Fruit fly (Drosophila melanogaster) whole organism, prepupa: ENCODE measurements around the gene east.

Source experiments
- Smox ChIP-seq: fragments of 200-800 bp; sonication (Bioruptor generic); optimal IDR thresholded peaks from 3 replicates; lab custom pipeline; 2016; ENCODE audit warnings: missing biosample characterization, missing genetic modification characterization
- svp ChIP-seq: fragments of 200-800 bp; sonication (Bioruptor generic); peaks from one replicate; lab custom pipeline; 2016; ENCODE audit warnings: missing biosample characterization, missing genetic modification characterization

DNA sequence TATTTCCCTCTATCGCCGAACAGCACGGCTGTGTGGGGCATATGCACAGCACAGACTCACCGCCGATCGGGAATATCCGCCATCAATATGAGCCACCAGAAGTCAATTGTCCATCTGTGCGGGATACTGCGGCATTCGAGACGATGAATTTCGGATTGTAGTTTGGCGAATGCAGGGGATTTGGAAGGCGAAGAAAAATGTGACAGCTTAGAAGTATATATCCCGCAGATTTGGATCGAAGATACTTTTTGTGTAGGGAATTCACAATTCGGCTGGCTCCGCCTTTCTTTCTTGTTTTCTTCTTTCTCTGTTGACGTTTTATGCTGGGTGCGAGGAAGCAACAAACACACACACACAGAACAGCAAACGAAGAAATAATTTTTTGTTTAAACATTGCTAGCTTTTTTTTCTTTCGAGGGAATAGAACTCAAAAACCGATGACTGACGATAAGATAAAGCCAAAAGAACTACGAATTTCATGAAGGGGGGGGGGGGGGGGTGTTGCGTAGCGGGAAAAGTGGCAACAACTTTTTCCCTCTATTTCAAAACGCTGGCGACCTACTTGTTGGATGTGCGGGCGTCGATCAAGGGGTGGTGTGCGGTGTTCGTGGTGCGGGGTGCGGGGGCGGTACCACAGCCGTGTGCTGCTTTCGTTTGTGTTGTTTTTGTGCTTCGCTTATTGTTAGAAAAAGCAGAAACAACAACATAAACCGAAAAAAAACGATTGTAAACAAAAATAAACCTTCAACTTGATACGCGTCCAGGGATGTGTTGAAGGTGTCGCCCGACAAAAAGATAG lies 26.3 kb upstream of the east start:
- peak; percentile 62 for TF ChIP-seq svp
- no peak for TF ChIP-seq Smox
